Worm (Caenorhabditis elegans) whole organism, L2 larva: ENCODE results near the gene sid-1.

Source experiments
- C34F6.9 ChIP-seq: fragments of 150-350 bp; optimal IDR thresholded peaks from 2 replicates; lab custom pipeline; 2014; ENCODE audit warnings: missing biosample characterization, missing genetic modification characterization
- F13H6.1 ChIP-seq: sonication (generic microtip); optimal IDR thresholded peaks from 2 replicates; lab custom pipeline; 2016; ENCODE audit warnings: missing genetic modification characterization, missing compliant biosample characterization
- R02D3.7 ChIP-seq: fragments of 150-350 bp; optimal IDR thresholded peaks from 2 replicates; lab custom pipeline; 2014; ENCODE audit warnings: missing biosample characterization, missing genetic modification characterization
- Y55F3AM.14 ChIP-seq: fragments of 200-800 bp; sonication (Bioruptor generic); optimal IDR thresholded peaks from 2 replicates; lab custom pipeline; 2018; ENCODE audit warnings: mild to moderate bottlenecking, missing genetic modification characterization, missing compliant biosample characterization
- ZK546.5 ChIP-seq: sonication (generic microtip); optimal IDR thresholded peaks from 2 replicates; lab custom pipeline; 2017; ENCODE audit warnings: missing biosample characterization, missing genetic modification characterization
- alr-1 ChIP-seq: fragments of 150-350 bp; optimal IDR thresholded peaks from 2 replicates; lab custom pipeline; 2014; ENCODE audit warnings: missing biosample characterization, missing genetic modification characterization
- aly-2 ChIP-seq: fragments of 150-350 bp; optimal IDR thresholded peaks from 2 replicates; lab custom pipeline; 2014; ENCODE audit warnings: missing biosample characterization, missing genetic modification characterization
- ama-1 ChIP-seq: fragments of 150-350 bp; optimal IDR thresholded peaks from 2 replicates; lab custom pipeline; 2018; ENCODE audit warnings: inconsistent platforms
- blmp-1 ChIP-seq: sonication (generic microtip); optimal IDR thresholded peaks from 2 replicates; lab custom pipeline; 2017; ENCODE audit warnings: missing genetic modification characterization, mild to moderate bottlenecking, missing compliant biosample characterization, antibody characterized with exemption, moderate library complexity; ENCODE audit not compliant: insufficient read depth
- ceh-16 ChIP-seq: fragments of 150-350 bp; optimal IDR thresholded peaks from 2 replicates; lab custom pipeline; 2014; ENCODE audit warnings: missing biosample characterization, missing genetic modification characterization
- crh-2 ChIP-seq: sonication (generic microtip); optimal IDR thresholded peaks from 2 replicates; lab custom pipeline; 2017; ENCODE audit warnings: missing biosample characterization, missing genetic modification characterization
- dmd-4 ChIP-seq: sonication (generic microtip); optimal IDR thresholded peaks from 2 replicates; lab custom pipeline; 2017; ENCODE audit warnings: missing biosample characterization, missing genetic modification characterization
- egl-27 ChIP-seq: sonication (generic microtip); optimal IDR thresholded peaks from 3 replicates; lab custom pipeline; 2017; ENCODE audit warnings: missing biosample characterization, missing genetic modification reagents, missing genetic modification characterization
- elt-1 ChIP-seq: fragments of 150-350 bp; optimal IDR thresholded peaks from 2 replicates; lab custom pipeline; 2014; ENCODE audit warnings: missing biosample characterization, missing genetic modification characterization
- elt-3 ChIP-seq: sonication (generic microtip); optimal IDR thresholded peaks from 2 replicates; lab custom pipeline; 2017; ENCODE audit warnings: missing biosample characterization, missing genetic modification characterization
- lin-11 ChIP-seq: fragments of 150-350 bp; sonication (generic microtip); optimal IDR thresholded peaks from 2 replicates; lab custom pipeline; 2014; ENCODE audit warnings: missing biosample characterization, missing genetic modification characterization, inconsistent platforms, mixed read lengths
- lin-13 ChIP-seq: fragments of 150-350 bp; optimal IDR thresholded peaks from 2 replicates; lab custom pipeline; 2014; ENCODE audit warnings: missing biosample characterization, missing genetic modification reagents, missing genetic modification characterization
- lsy-2 ChIP-seq, 2 experiments: fragments of 150-350 bp in 1 of 2; sonication (generic microtip) in 1 of 2; optimal IDR thresholded peaks; 2 replicates each; lab custom pipeline; 2014 to 2017; ENCODE audit warnings: missing biosample characterization in 2 of 2, missing genetic modification characterization in 2 of 2
- mbf-1 ChIP-seq: sonication (generic microtip); optimal IDR thresholded peaks from 2 replicates; lab custom pipeline; 2017; ENCODE audit warnings: missing biosample characterization, missing genetic modification characterization
- mdl-1 ChIP-seq, 2 experiments: fragments of 150-350 bp in 1 of 2; sonication (generic microtip) in 1 of 2; optimal IDR thresholded peaks; 2 replicates each; lab custom pipeline; 2017; ENCODE audit warnings: missing biosample characterization in 2 of 2, missing genetic modification characterization in 2 of 2
- nhr-129 ChIP-seq: fragments of 150-350 bp; optimal IDR thresholded peaks from 2 replicates; lab custom pipeline; 2014; ENCODE audit warnings: missing biosample characterization, missing genetic modification characterization
- nhr-21 ChIP-seq: fragments of 150-350 bp; optimal IDR thresholded peaks from 2 replicates; lab custom pipeline; 2014; ENCODE audit warnings: missing biosample characterization, missing genetic modification characterization
- nhr-23 ChIP-seq: fragments of 150-350 bp; optimal IDR thresholded peaks from 2 replicates; lab custom pipeline; 2014; ENCODE audit warnings: missing biosample characterization, missing genetic modification reagents, missing genetic modification characterization
- nhr-237 ChIP-seq: fragments of 150-350 bp; optimal IDR thresholded peaks from 2 replicates; lab custom pipeline; 2014; ENCODE audit warnings: missing biosample characterization, missing genetic modification characterization
- nhr-25 ChIP-seq: fragments of 150-350 bp; sonication (generic microtip); optimal IDR thresholded peaks from 3 replicates; lab custom pipeline; 2014; ENCODE audit warnings: missing biosample characterization, missing genetic modification characterization
- nhr-6 ChIP-seq: fragments of 150-350 bp; optimal IDR thresholded peaks from 2 replicates; lab custom pipeline; 2014; ENCODE audit warnings: missing biosample characterization, missing genetic modification characterization
- peb-1 ChIP-seq: fragments of 150-350 bp; optimal IDR thresholded peaks from 2 replicates; lab custom pipeline; 2014; ENCODE audit warnings: missing biosample characterization, missing genetic modification characterization
- sem-4 ChIP-seq: fragments of 150-350 bp; optimal IDR thresholded peaks from 2 replicates; lab custom pipeline; 2014; ENCODE audit warnings: missing biosample characterization, missing genetic modification reagents, missing genetic modification characterization
- skn-1 ChIP-seq: sonication (generic microtip); optimal IDR thresholded peaks from 2 replicates; lab custom pipeline; 2017; ENCODE audit warnings: missing biosample characterization, missing genetic modification characterization
- sma-3 ChIP-seq: sonication (generic microtip); optimal IDR thresholded peaks from 2 replicates; lab custom pipeline; 2016; ENCODE audit warnings: missing genetic modification reagents, missing genetic modification characterization, missing compliant biosample characterization
- snpc-4 ChIP-seq: fragments of 150-350 bp; optimal IDR thresholded peaks from 2 replicates; lab custom pipeline; 2014; ENCODE audit warnings: missing biosample characterization, missing genetic modification characterization
- unc-39 ChIP-seq: fragments of 150-350 bp; optimal IDR thresholded peaks from 2 replicates; lab custom pipeline; 2014; ENCODE audit warnings: missing biosample characterization, missing genetic modification characterization
- unc-55 ChIP-seq: fragments of 150-350 bp; sonication (generic microtip); optimal IDR thresholded peaks from 3 replicates; lab custom pipeline; 2014; ENCODE audit warnings: missing biosample characterization, missing genetic modification reagents, missing genetic modification characterization
- zag-1 ChIP-seq: fragments of 150-350 bp; optimal IDR thresholded peaks from 2 replicates; lab custom pipeline; 2014; ENCODE audit warnings: missing biosample characterization, missing genetic modification characterization
- ztf-11 ChIP-seq: sonication (generic microtip); optimal IDR thresholded peaks from 2 replicates; lab custom pipeline; 2017; ENCODE audit warnings: missing biosample characterization, missing genetic modification characterization
- ztf-4 ChIP-seq: fragments of 150-350 bp; optimal IDR thresholded peaks from 2 replicates; lab custom pipeline; 2014; ENCODE audit warnings: missing biosample characterization, missing genetic modification characterization

The sid-1 gene

DNA sequence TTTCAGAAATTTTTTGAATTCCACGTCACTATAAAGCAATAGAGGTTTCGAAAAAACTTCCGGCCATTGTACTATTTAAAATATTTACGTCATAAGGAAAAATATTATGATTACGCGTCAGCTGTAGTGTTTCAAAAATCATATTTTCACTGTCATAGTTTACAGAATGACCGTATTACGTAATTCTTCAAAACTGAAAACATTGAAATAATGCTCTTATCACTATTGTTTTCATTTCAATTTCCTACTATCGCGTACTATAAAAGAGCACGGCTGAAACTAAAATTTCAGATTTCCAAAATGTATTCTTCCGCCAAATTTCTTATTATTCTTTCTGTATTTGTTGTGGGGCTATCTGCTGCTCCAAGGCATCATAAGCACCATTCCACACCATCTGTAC is 24.8 kb downstream of the sid-1 start, which contains the start of gene F14F9.2:
Gene F14F9.2 (plus strand): TSS at position 301 of the 400 bp plus-strand sequence.
- TF ChIP-seq nhr-6 (tag; lab: Kevin White, UChicago) = no peak
- TF ChIP-seq R02D3.7 = no peak
- TF ChIP-seq ztf-4 = no peak
- no peak for TF ChIP-seq lin-13 (GFP tag; lab: Kevin White, UChicago)
- TF ChIP-seq Y55F3AM.14 = no peak

DNA sequence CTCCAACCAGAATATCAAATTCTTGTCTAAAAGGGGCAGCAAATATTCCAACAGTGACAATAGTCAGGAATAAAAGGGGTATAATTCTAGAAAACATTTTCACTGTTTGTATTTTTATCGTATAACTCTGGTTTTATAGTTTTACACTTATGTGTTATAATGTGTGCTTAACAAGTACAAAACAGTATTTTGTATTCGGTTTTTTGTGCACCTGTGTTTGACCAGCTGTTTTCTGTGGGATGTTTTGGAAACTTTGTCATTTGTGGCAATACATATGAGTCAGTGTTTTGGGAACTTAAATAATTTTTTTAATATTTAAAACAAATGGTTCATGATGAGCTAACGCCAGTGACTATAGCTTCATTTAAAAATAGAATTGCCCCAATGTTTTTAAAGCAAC is 26.6 kb downstream of the sid-1 start, which contains the start of gene F14F9.6:
Gene F14F9.6 (minus strand): TSS at position 101 of the 400 bp plus-strand sequence.
- TF ChIP-seq lin-13 (GFP tag; lab: Kevin White, UChicago) (no peak), nhr-21 (tag; lab: Kevin White, UChicago) (no peak), mdl-1 (tag; optimal IDR thresholded peaks at IDR 0.05; lab: Kevin White, UChicago) (no peak), unc-39 (no peak)
- TF ChIP-seq, all 48 proteins: peak for 0

DNA sequence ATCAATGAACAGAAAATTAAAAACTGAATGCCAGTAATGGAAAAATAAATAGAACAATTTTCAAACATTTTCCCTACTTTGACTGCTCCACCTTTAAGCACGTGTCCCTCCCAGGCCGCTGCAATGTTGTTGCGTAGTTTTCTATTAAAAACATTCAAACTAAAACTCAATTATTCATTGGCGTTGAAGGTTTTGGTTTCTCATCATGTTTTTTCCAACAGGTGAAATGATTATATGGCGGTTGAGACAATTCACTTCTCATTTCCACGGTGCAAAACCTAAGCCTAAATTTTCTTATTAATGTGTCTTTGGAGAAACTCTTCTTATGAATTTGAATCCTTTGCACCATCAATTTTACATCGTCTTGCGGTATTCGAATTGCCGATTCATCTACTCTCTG is 31.1 kb downstream of the sid-1 start, which contains the start of gene srh-130:
Gene srh-130 (plus strand): TSS at position 301 of the 400 bp plus-strand sequence.
- TF ChIP-seq C34F6.9 (tag; lab: Kevin White, UChicago) (no peak), ztf-11 (tag; lab: Kevin White, UChicago) (no peak), blmp-1 (tag; lab: Kevin White, UChicago) (no peak), R02D3.7 (no peak), Y55F3AM.14 (no peak), skn-1 (tag; lab: Kevin White, UChicago) (no peak), nhr-129 (tag; lab: Kevin White, UChicago) (no peak), aly-2 (tag; lab: Kevin White, UChicago) (no peak), ama-1 (no peak)

DNA sequence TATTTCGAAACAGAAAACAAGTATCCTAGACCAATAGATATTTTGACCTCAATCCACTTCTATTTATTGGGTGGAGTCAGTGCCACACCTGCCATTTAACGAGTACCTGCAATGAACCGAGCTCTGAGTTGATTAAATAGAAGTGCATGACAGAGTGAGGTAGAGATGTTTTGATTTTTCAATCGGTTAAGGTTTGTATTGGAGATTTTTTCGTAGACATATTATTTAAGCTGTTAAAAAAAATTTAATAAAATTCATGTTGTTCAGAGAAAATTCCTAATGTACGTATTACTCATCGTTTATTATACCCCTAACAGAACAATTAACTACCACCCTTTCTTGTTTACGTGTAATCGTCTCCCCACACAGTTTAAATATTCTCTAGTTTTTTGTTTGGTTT is 35.7 kb downstream of the sid-1 start, which contains the start of gene srx-38:
Gene srx-38 (minus strand): TSS at position 101 of the 400 bp plus-strand sequence.
- no peak for TF ChIP-seq R02D3.7
- TF ChIP-seq elt-3 (tag; lab: Kevin White, UChicago) = no peak
- TF ChIP-seq lin-13 (GFP tag; lab: Kevin White, UChicago) = no peak
- no peak for TF ChIP-seq ZK546.5 (tag; lab: Kevin White, UChicago)
- TF ChIP-seq ztf-4 = no peak
- no peak for TF ChIP-seq lin-11
- no peak for TF ChIP-seq alr-1 (tag; lab: Kevin White, UChicago)
- no peak for TF ChIP-seq aly-2 (tag; lab: Kevin White, UChicago)
- TF ChIP-seq egl-27 (tag; lab: Kevin White, UChicago) = no peak
- no peak for TF ChIP-seq ama-1
- TF ChIP-seq elt-1 (tag; lab: Kevin White, UChicago) = no peak
- no peak for TF ChIP-seq mdl-1 (tag; optimal IDR thresholded peaks at IDR 0.05; lab: Kevin White, UChicago)
- TF ChIP-seq nhr-129 (tag; lab: Kevin White, UChicago) = no peak
- TF ChIP-seq zag-1 (tag; lab: Kevin White, UChicago) = no peak
- TF ChIP-seq sma-3 (GFP tag; lab: Kevin White, UChicago) = no peak
- TF ChIP-seq peb-1 = no peak
- no peak for TF ChIP-seq snpc-4 (tag; lab: Kevin White, UChicago)

DNA sequence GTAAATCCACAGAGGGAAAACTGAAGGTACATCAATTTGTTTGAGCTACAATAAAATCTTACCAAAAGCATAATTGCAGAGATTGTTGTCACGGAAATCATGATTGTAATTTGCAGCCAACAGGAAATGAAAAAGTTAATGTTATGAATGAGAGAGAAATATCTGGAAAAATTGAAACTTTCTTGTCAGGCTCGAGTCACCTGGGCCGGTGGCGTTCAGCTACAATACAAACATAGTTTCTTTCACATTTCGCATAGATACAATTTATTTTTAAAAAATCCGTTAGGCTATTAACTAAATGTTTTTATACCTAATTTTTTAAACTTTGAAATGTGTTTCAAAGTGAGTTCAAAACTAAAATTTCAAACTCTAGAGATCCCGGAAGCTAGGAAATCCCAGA is 37.9 kb downstream of the sid-1 start, which contains the start of gene srx-39:
Gene srx-39 (minus strand): TSS at position 101 of the 400 bp plus-strand sequence.
- TF ChIP-seq ama-1 = no peak
- no peak for TF ChIP-seq ceh-16
- TF ChIP-seq mbf-1 (tag; lab: Kevin White, UChicago) = no peak
- no peak for TF ChIP-seq nhr-23 (tag; lab: Kevin White, UChicago)
- TF ChIP-seq dmd-4 (tag; lab: Kevin White, UChicago) = no peak
- TF ChIP-seq mdl-1 (tag; optimal IDR thresholded peaks at IDR 0.05; lab: Kevin White, UChicago) = no peak
- no peak for TF ChIP-seq peb-1
- no peak for TF ChIP-seq nhr-6 (tag; lab: Kevin White, UChicago)
- TF ChIP-seq crh-2 (tag; lab: Kevin White, UChicago) = no peak
- no peak for TF ChIP-seq aly-2 (tag; lab: Kevin White, UChicago)
- TF ChIP-seq unc-55 (GFP tag; lab: Kevin White, UChicago) = no peak
- TF ChIP-seq zag-1 (tag; lab: Kevin White, UChicago) = no peak
- no peak for TF ChIP-seq nhr-25
- TF ChIP-seq lsy-2 (tag; optimal IDR thresholded peaks at IDR 0.05; lab: Kevin White, UChicago) = no peak
- TF ChIP-seq nhr-237 (tag; lab: Kevin White, UChicago) = no peak
- TF ChIP-seq egl-27 (tag; lab: Kevin White, UChicago) = no peak
- no peak for TF ChIP-seq C34F6.9 (tag; lab: Kevin White, UChicago)
- no peak for TF ChIP-seq sem-4 (tag; lab: Kevin White, UChicago)
- no peak for TF ChIP-seq ztf-11 (tag; lab: Kevin White, UChicago)
- no peak for TF ChIP-seq F13H6.1 (tag; lab: Kevin White, UChicago)
